Worm (Caenorhabditis elegans) whole organism, L4 larva: Measurements from ENCODE around the gene srw-123.

Experiments used
- Y48G9A.11 ChIP-seq: fragments of 200-800 bp; sonication (Bioruptor generic); IDR thresholded peaks from 2 replicates; pipeline ENCODE4 v1.3.6; 2022; ENCODE audit warnings: missing genetic modification reagents, missing genetic modification characterization, missing compliant biosample characterization
- aha-1 ChIP-seq: fragments of 150-350 bp; peaks from one replicate; lab custom pipeline; 2014; ENCODE audit warnings: missing biosample characterization, missing genetic modification characterization
- arid-1 ChIP-seq: fragments of 200-800 bp; sonication (Bioruptor generic); conservative IDR thresholded peaks from 2 replicates; pipeline ENCODE4 v1.3.6; 2022; ENCODE audit warnings: missing genetic modification reagents, missing genetic modification characterization, missing compliant biosample characterization
- ceh-28 ChIP-seq: fragments of 150-350 bp; optimal IDR thresholded peaks from 2 replicates; lab custom pipeline; 2014; ENCODE audit warnings: missing biosample characterization, missing genetic modification reagents, missing genetic modification characterization
- fkh-10 ChIP-seq: fragments of 150-350 bp; optimal IDR thresholded peaks from 2 replicates; lab custom pipeline; 2014; ENCODE audit warnings: missing biosample characterization, missing genetic modification reagents, missing genetic modification characterization
- lin-13 ChIP-seq: fragments of 150-350 bp; optimal IDR thresholded peaks from 2 replicates; lab custom pipeline; 2014; ENCODE audit warnings: missing biosample characterization, missing genetic modification reagents, missing genetic modification characterization
- lin-39 ChIP-seq: fragments of 150-350 bp; optimal IDR thresholded peaks from 2 replicates; lab custom pipeline; 2014; ENCODE audit warnings: missing biosample characterization, missing genetic modification reagents, missing genetic modification characterization
- mep-1 ChIP-seq: fragments of 150-350 bp; sonication (generic microtip); optimal IDR thresholded peaks from 3 replicates; lab custom pipeline; 2014; ENCODE audit warnings: missing biosample characterization, missing genetic modification characterization
- nhr-10 ChIP-seq: fragments of 150-350 bp; optimal IDR thresholded peaks from 2 replicates; lab custom pipeline; 2014; ENCODE audit warnings: missing biosample characterization, missing genetic modification characterization
- nhr-237 ChIP-seq: sonication (generic microtip); optimal IDR thresholded peaks from 2 replicates; lab custom pipeline; 2017; ENCODE audit warnings: missing biosample characterization, missing genetic modification characterization
- nhr-76 ChIP-seq: fragments of 150-350 bp; optimal IDR thresholded peaks from 2 replicates; lab custom pipeline; 2014; ENCODE audit warnings: missing biosample characterization, missing genetic modification characterization
- pqm-1 ChIP-seq: sonication (generic microtip); optimal IDR thresholded peaks from 2 replicates; lab custom pipeline; 2017; ENCODE audit warnings: missing biosample characterization, missing genetic modification characterization
- tag-97 ChIP-seq: fragments of 200-800 bp; sonication (Bioruptor generic); IDR thresholded peaks from 2 replicates; pipeline ENCODE4 v1.3.6; 2022; ENCODE audit warnings: missing genetic modification characterization, missing compliant biosample characterization
- zag-1 ChIP-seq: fragments of 150-350 bp; optimal IDR thresholded peaks from 2 replicates; lab custom pipeline; 2014; ENCODE audit warnings: missing biosample characterization, missing genetic modification characterization

ce11 chrV:2987407-2987806, 12.2 kb upstream of the srw-123 start, which contains the start of gene srh-85:
- TF ChIP-seq arid-1 (GFP tag; lab: Robert Waterston, UW) (no peak), lin-39 (no peak), aha-1 (tag; lab: Kevin White, UChicago) (no peak), ceh-28 (no peak), nhr-237 (tag; lab: Kevin White, UChicago) (no peak), mep-1 (tag; lab: Kevin White, UChicago) (no peak), nhr-10 (tag; lab: Kevin White, UChicago) (no peak), fkh-10 (no peak), Y48G9A.11 (GFP tag; lab: Robert Waterston, UW) (no peak), zag-1 (tag; lab: Kevin White, UChicago) (no peak), tag-97 (no peak), pqm-1 (tag; lab: Kevin White, UChicago) (no peak), nhr-76 (no peak), lin-13 (GFP tag; lab: Kevin White, UChicago) (no peak)
